Worm (Caenorhabditis elegans): ENCODE measurements around the gene T19C3.6.

DNA sequence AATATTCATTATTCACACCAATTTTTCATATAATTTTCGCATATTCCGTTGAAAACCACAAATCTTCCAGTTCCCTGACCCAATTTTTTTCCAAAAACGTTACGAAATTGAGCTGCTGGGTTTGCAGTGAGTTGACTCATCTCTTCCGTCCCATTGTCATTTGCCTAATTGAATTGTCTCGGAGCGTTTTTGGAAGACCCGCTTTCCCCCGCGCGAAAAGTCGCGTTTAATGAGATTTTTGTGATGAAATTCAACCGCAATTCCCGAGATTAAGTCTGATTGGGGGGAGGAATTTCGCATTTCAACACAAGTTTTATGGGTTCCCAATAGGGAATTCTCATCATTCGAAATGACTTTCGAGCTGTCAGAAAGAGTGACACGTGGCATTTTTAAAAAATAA, 19.4 kb downstream of the T19C3.6 start:
- TF ChIP-seq rnt-1 (tag; optimal IDR thresholded peaks at IDR 0.05) (no peak), ceh-2 (tag; optimal IDR thresholded peaks at IDR 0.05) (no peak), tbx-2 (tag; optimal IDR thresholded peaks at IDR 0.05) (no peak), ama-1 (optimal IDR thresholded peaks at IDR 0.05) (no peak), nhr-11 (tag; optimal IDR thresholded peaks at IDR 0.05) (no peak), ceh-30 (tag; optimal IDR thresholded peaks at IDR 0.05) (no peak), gmeb-2 (tag; optimal IDR thresholded peaks at IDR 0.05) (no peak), unc-55 (GFP tag; optimal IDR thresholded peaks at IDR 0.05) (no peak), ceh-6 (GFP tag; optimal IDR thresholded peaks at IDR 0.05) (no peak)
